Worm (Caenorhabditis elegans): ENCODE results near the gene K02E7.11.

DNA sequence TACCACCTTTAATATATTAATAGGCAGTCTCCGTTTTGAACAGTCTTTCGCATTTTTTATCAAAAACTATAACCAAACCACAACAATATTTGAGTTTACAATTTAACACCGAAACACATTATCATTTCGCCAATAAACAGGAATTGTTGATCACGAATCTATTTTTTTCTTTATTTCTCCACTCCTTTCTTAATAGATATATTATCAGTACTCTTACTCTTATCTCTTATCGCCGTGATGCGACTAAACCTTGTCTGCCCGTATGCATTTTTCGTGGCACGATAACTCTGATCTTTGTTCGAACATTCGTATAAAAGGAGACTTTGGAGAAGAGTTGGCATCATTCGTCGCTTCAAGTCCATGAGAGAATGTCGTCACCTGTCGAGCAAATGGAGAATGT is 18.5 kb downstream of the K02E7.11 start:
- no peak for TF ChIP-seq fos-1 (tag; optimal IDR thresholded peaks at IDR 0.05)
- peak; percentile 44 for TF ChIP-seq jun-1 (tag; optimal IDR thresholded peaks at IDR 0.05)
- TF ChIP-seq fkh-10 (GFP tag; optimal IDR thresholded peaks at IDR 0.05) = no peak
- no peak for TF ChIP-seq nhr-12 (tag; optimal IDR thresholded peaks at IDR 0.05)
- TF ChIP-seq ztf-4 (tag; optimal IDR thresholded peaks at IDR 0.05) = no peak
- TF ChIP-seq ceh-16 (tag; optimal IDR thresholded peaks at IDR 0.05) = no peak
- no peak for TF ChIP-seq unc-39 (tag; optimal IDR thresholded peaks at IDR 0.05)

Measured in whole organism, L3 larva.